Worm (Caenorhabditis elegans) whole organism, L2 larva: ENCODE data around the gene mob-4.

ENCODE experiments used
- C34F6.9 ChIP-seq: fragments of 150-350 bp; optimal IDR thresholded peaks from 2 replicates; lab custom pipeline; 2014; ENCODE audit warnings: missing biosample characterization, missing genetic modification characterization
- F13H6.1 ChIP-seq: sonication (generic microtip); optimal IDR thresholded peaks from 2 replicates; lab custom pipeline; 2016; ENCODE audit warnings: missing genetic modification characterization, missing compliant biosample characterization
- alr-1 ChIP-seq: fragments of 150-350 bp; optimal IDR thresholded peaks from 2 replicates; lab custom pipeline; 2014; ENCODE audit warnings: missing biosample characterization, missing genetic modification characterization
- ama-1 ChIP-seq: fragments of 150-350 bp; optimal IDR thresholded peaks from 2 replicates; lab custom pipeline; 2018; ENCODE audit warnings: inconsistent platforms
- blmp-1 ChIP-seq: sonication (generic microtip); optimal IDR thresholded peaks from 2 replicates; lab custom pipeline; 2017; ENCODE audit warnings: missing genetic modification characterization, mild to moderate bottlenecking, missing compliant biosample characterization, antibody characterized with exemption, moderate library complexity; ENCODE audit not compliant: insufficient read depth
- ceh-16 ChIP-seq: fragments of 150-350 bp; optimal IDR thresholded peaks from 2 replicates; lab custom pipeline; 2014; ENCODE audit warnings: missing biosample characterization, missing genetic modification characterization
- ceh-82 ChIP-seq: fragments of 150-350 bp; optimal IDR thresholded peaks from 2 replicates; lab custom pipeline; 2014; ENCODE audit warnings: missing biosample characterization, missing genetic modification characterization
- crh-2 ChIP-seq: sonication (generic microtip); optimal IDR thresholded peaks from 2 replicates; lab custom pipeline; 2017; ENCODE audit warnings: missing biosample characterization, missing genetic modification characterization
- dmd-4 ChIP-seq: sonication (generic microtip); optimal IDR thresholded peaks from 2 replicates; lab custom pipeline; 2017; ENCODE audit warnings: missing biosample characterization, missing genetic modification characterization
- egl-27 ChIP-seq: sonication (generic microtip); optimal IDR thresholded peaks from 3 replicates; lab custom pipeline; 2017; ENCODE audit warnings: missing biosample characterization, missing genetic modification reagents, missing genetic modification characterization
- fos-1 ChIP-seq: fragments of 150-350 bp; optimal IDR thresholded peaks from 2 replicates; lab custom pipeline; 2014; ENCODE audit warnings: missing biosample characterization, missing genetic modification characterization
- gmeb-1 ChIP-seq: fragments of 150-350 bp; optimal IDR thresholded peaks from 2 replicates; lab custom pipeline; 2014; ENCODE audit warnings: missing biosample characterization, missing genetic modification characterization
- lin-11 ChIP-seq: fragments of 150-350 bp; sonication (generic microtip); optimal IDR thresholded peaks from 2 replicates; lab custom pipeline; 2014; ENCODE audit warnings: missing biosample characterization, missing genetic modification characterization, inconsistent platforms, mixed read lengths
- lin-13 ChIP-seq: fragments of 150-350 bp; optimal IDR thresholded peaks from 2 replicates; lab custom pipeline; 2014; ENCODE audit warnings: missing biosample characterization, missing genetic modification reagents, missing genetic modification characterization
- lsy-2 ChIP-seq, 2 experiments: fragments of 150-350 bp in 1 of 2; sonication (generic microtip) in 1 of 2; optimal IDR thresholded peaks; 2 replicates each; lab custom pipeline; 2014 to 2017; ENCODE audit warnings: missing biosample characterization in 2 of 2, missing genetic modification characterization in 2 of 2
- mdl-1 ChIP-seq, 2 experiments: fragments of 150-350 bp in 1 of 2; sonication (generic microtip) in 1 of 2; optimal IDR thresholded peaks; 2 replicates each; lab custom pipeline; 2017; ENCODE audit warnings: missing biosample characterization in 2 of 2, missing genetic modification characterization in 2 of 2
- nhr-10 ChIP-seq: sonication (generic microtip); optimal IDR thresholded peaks from 2 replicates; lab custom pipeline; 2017; ENCODE audit warnings: missing biosample characterization, missing genetic modification characterization
- nhr-11 ChIP-seq: fragments of 150-350 bp; optimal IDR thresholded peaks from 2 replicates; lab custom pipeline; 2014; ENCODE audit warnings: missing biosample characterization, missing genetic modification characterization
- nhr-129 ChIP-seq: fragments of 150-350 bp; optimal IDR thresholded peaks from 2 replicates; lab custom pipeline; 2014; ENCODE audit warnings: missing biosample characterization, missing genetic modification characterization
- nhr-237 ChIP-seq: fragments of 150-350 bp; optimal IDR thresholded peaks from 2 replicates; lab custom pipeline; 2014; ENCODE audit warnings: missing biosample characterization, missing genetic modification characterization
- nhr-25 ChIP-seq: fragments of 150-350 bp; sonication (generic microtip); optimal IDR thresholded peaks from 3 replicates; lab custom pipeline; 2014; ENCODE audit warnings: missing biosample characterization, missing genetic modification characterization
- nhr-77 ChIP-seq: fragments of 150-350 bp; optimal IDR thresholded peaks from 2 replicates; lab custom pipeline; 2014; ENCODE audit warnings: missing biosample characterization, missing genetic modification characterization
- peb-1 ChIP-seq: fragments of 150-350 bp; optimal IDR thresholded peaks from 2 replicates; lab custom pipeline; 2014; ENCODE audit warnings: missing biosample characterization, missing genetic modification characterization
- snpc-4 ChIP-seq: fragments of 150-350 bp; optimal IDR thresholded peaks from 2 replicates; lab custom pipeline; 2014; ENCODE audit warnings: missing biosample characterization, missing genetic modification characterization
- unc-39 ChIP-seq: fragments of 150-350 bp; optimal IDR thresholded peaks from 2 replicates; lab custom pipeline; 2014; ENCODE audit warnings: missing biosample characterization, missing genetic modification characterization
- unc-55 ChIP-seq: fragments of 150-350 bp; sonication (generic microtip); optimal IDR thresholded peaks from 3 replicates; lab custom pipeline; 2014; ENCODE audit warnings: missing biosample characterization, missing genetic modification reagents, missing genetic modification characterization
- unc-62 ChIP-seq: fragments of 150-350 bp; optimal IDR thresholded peaks from 2 replicates; lab custom pipeline; 2014; ENCODE audit warnings: missing biosample characterization, missing genetic modification reagents, missing genetic modification characterization
- zag-1 ChIP-seq: fragments of 150-350 bp; optimal IDR thresholded peaks from 2 replicates; lab custom pipeline; 2014; ENCODE audit warnings: missing biosample characterization, missing genetic modification characterization
- ztf-1 ChIP-seq: fragments of 200-800 bp; sonication (Bioruptor generic); conservative IDR thresholded peaks from 2 replicates; pipeline ENCODE4 v1.3.6; 2022; ENCODE audit warnings: missing genetic modification characterization, missing compliant biosample characterization
- ztf-11 ChIP-seq: sonication (generic microtip); optimal IDR thresholded peaks from 2 replicates; lab custom pipeline; 2017; ENCODE audit warnings: missing biosample characterization, missing genetic modification characterization
- ztf-4 ChIP-seq: fragments of 150-350 bp; optimal IDR thresholded peaks from 2 replicates; lab custom pipeline; 2014; ENCODE audit warnings: missing biosample characterization, missing genetic modification characterization

The mob-4 gene

DNA sequence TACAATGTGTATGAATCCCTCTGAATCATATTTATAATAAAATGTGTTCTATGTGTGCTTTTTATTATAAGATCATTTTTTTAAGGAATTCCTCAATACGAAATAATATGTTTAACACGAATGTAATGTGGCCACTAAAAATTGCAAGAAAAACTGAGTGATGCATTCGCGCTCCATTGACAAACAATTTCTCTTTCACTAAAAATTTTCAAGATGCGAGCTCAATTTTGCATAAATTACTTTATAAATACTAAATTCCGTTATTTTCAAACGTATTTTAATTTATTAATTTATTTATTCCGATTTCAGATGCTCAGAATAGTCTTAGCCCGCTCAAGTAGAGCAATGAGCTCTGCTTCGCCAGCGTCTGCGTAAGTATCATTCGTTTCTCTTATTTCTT is 40.9 kb downstream of the mob-4 start, which contains the start of gene mrps-9:
TSS of gene mrps-9 (plus strand) at position 310 of the 400 bp plus-strand sequence.
- TF ChIP-seq mdl-1 (tag; optimal IDR thresholded peaks at IDR 0.05; lab: Kevin White, UChicago) (no peak), unc-55 (peak; percentile 53), ztf-11 (no peak), blmp-1 (tag; lab: Kevin White, UChicago) (peak; percentile 29), egl-27 (tag; lab: Kevin White, UChicago) (no peak), unc-62 (GFP tag; lab: Kevin White, UChicago) (no peak), nhr-25 (tag; lab: Kevin White, UChicago) (no peak), alr-1 (tag; lab: Kevin White, UChicago) (no peak), crh-2 (tag; lab: Kevin White, UChicago) (peak; percentile 8)

DNA sequence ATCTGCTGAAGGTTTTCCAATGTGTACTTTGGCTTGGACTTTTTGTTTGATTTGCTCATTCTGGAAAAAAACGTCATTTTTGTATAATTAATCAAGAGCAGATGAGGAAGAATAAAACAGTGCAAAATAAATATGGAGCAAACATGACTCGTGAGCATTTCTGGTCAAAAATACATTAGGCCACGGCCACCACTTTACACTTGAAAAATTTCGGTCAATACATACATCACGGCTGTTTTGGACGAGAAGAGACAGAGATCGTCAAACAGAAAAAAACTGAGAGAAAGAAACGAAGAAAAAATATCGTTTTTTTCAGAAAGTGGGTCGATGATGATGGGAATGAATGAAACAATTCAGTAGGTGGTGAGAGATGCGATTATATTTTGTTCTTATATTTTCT is 43.4 kb downstream of the mob-4 start, which contains the start of the genes F09G8.7 and crn-7:
TSS of gene F09G8.7 (minus strand) at position 60 of the 400 bp plus-strand sequence.
TSS of gene crn-7 (plus strand) at position 236 of the 400 bp plus-strand sequence.
- TF ChIP-seq peb-1 (tag; lab: Kevin White, UChicago): no peak
- no peak for TF ChIP-seq dmd-4 (tag; lab: Kevin White, UChicago)
- peak; percentile 64 for TF ChIP-seq C34F6.9 (tag; lab: Kevin White, UChicago)
- no peak for TF ChIP-seq lin-11
- peak; percentile 20 for TF ChIP-seq fos-1 (tag; lab: Kevin White, UChicago)
- TF ChIP-seq unc-55: peak; percentile 8
- TF ChIP-seq lsy-2 (tag; optimal IDR thresholded peaks at IDR 0.05; lab: Kevin White, UChicago): peak in 1 of 2 experiments; percentile 47
- peak; percentile 51 for TF ChIP-seq nhr-129 (tag; lab: Kevin White, UChicago)

DNA sequence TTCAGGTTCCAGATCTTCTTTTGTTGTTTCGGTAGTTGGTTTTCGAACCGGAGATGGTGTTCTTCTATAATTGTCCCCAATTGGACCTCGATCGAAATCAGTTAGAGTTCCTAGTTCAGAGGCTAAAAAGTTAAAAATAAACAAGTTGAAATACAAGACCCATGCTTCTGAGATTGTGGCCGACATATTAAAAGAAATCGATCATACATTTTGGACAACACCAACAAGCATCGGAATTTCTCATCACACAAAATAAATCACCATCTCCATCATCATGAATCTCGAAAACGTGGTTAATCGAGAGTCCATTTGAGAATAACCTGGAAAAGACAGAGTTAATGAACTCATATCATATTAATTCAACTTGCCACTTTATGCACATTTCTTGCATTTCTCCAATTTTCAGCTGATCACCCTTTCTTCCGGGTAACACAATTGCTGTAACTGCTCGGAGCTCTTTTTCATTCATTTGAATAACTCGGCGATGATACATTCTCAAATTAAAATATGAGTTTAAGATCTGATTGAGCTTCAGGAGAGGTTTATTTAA is 46.9 kb downstream of the mob-4 start, which contains the start of the genes mps-4 and F09G8.10:
TSS of gene mps-4 (minus strand) at position 101 of the 550 bp plus-strand sequence.
TSS of gene F09G8.10 (minus strand) at position 500 of the 550 bp plus-strand sequence.
- TF ChIP-seq lin-11: no peak
- no peak for TF ChIP-seq nhr-25 (tag; lab: Kevin White, UChicago)
- no peak for TF ChIP-seq snpc-4 (tag; lab: Kevin White, UChicago)
- no peak for TF ChIP-seq ceh-16
- TF ChIP-seq nhr-237 (tag; lab: Kevin White, UChicago): no peak
- no peak for TF ChIP-seq ztf-1 (GFP tag; lab: Robert Waterston, UW)
- TF ChIP-seq nhr-77: no peak
- TF ChIP-seq unc-62 (GFP tag; lab: Kevin White, UChicago): no peak
- no peak for TF ChIP-seq F13H6.1 (tag; lab: Kevin White, UChicago)
- TF ChIP-seq ztf-4 (tag; lab: Kevin White, UChicago): no peak
- no peak for TF ChIP-seq gmeb-1 (tag; lab: Kevin White, UChicago)
- TF ChIP-seq crh-2 (tag; lab: Kevin White, UChicago): no peak
- TF ChIP-seq nhr-10: no peak
- no peak for TF ChIP-seq nhr-11 (tag; lab: Kevin White, UChicago)
- no peak for TF ChIP-seq zag-1
- TF ChIP-seq ceh-82 (tag; lab: Kevin White, UChicago): no peak
- no peak for TF ChIP-seq lin-13 (GFP tag; lab: Kevin White, UChicago)
- TF ChIP-seq C34F6.9 (tag; lab: Kevin White, UChicago): no peak

DNA sequence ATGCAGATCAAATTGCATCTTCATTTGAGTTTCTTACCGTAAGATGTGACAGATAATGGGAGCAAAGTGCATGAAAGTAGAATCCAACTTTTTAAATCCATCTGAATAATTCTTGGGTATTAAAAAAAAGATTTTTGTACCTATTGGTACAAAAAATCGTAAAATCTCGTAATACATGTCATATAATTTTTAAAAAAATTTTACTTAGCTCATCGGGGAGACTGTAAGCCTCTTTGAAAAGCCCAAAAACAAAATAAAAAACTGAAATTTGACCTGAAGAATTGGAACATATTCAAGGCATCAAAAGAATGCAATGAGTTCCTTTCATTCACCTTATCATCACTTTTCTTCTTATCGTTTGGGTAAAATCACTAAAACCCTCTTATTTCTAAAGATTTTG is 51.0 kb downstream of the mob-4 start, which contains the start of gene clec-160:
TSS of gene clec-160 (minus strand) at position 101 of the 400 bp plus-strand sequence.
- TF ChIP-seq ama-1 (lab: Kevin White, UChicago) (no peak), unc-39 (tag; lab: Kevin White, UChicago) (no peak)
